Worm (Caenorhabditis elegans) whole organism, L4/young adult: ENCODE measurements around the gene R193.1.

ENCODE experiments used
- dao-5 ChIP-seq: sonication (generic microtip); optimal IDR thresholded peaks from 2 replicates; lab custom pipeline; 2016; ENCODE audit warnings: missing genotype, missing genetic modification characterization, moderate library complexity, missing compliant biosample characterization
- him-1 ChIP-seq: sonication (generic microtip); optimal IDR thresholded peaks from 2 replicates; lab custom pipeline; 2016; ENCODE audit warnings: missing genotype, missing genetic modification reagents, missing genetic modification characterization, missing compliant biosample characterization

- no peak for TF ChIP-seq dao-5
- no peak for TF ChIP-seq him-1
Observed at ce11 chrX:1115207-1115606, 39.5 kb upstream of the R193.1 start.
